Fruit fly (Drosophila melanogaster) whole organism, pupa: ENCODE measurements around the gene rtet.

Experiments used
- CG12605 ChIP-seq: fragments of 200-800 bp; sonication (Bioruptor generic); IDR thresholded peaks from 2 replicates; pipeline ENCODE4 v1.3.6; 2022; ENCODE audit warnings: missing biosample characterization, missing genetic modification characterization
- CG17806 ChIP-seq: fragments of 200-800 bp; sonication (Bioruptor generic); optimal IDR thresholded peaks from 2 replicates; lab custom pipeline; 2018; ENCODE audit warnings: missing biosample characterization, mild to moderate bottlenecking, missing genetic modification characterization, moderate library complexity
- D1 ChIP-seq: fragments of 200-800 bp; sonication (Bioruptor generic); optimal IDR thresholded peaks from 2 replicates; lab custom pipeline; 2018; ENCODE audit warnings: missing biosample characterization, mild to moderate bottlenecking, missing genetic modification characterization, moderate library complexity
- EcR ChIP-seq: fragments of 200-800 bp; sonication (Bioruptor generic); optimal IDR thresholded peaks from 3 replicates; lab custom pipeline; 2019; ENCODE audit warnings: missing biosample characterization, missing genetic modification characterization, mild to moderate bottlenecking, moderate library complexity, missing genetic modification reagents
- Pif1B ChIP-seq: fragments of 200-800 bp; sonication (Bioruptor generic); optimal IDR thresholded peaks from 3 replicates; lab custom pipeline; 2016; ENCODE audit warnings: missing biosample characterization, missing genetic modification characterization
- Snoo ChIP-seq: fragments of 200-800 bp; sonication (Bioruptor generic); optimal IDR thresholded peaks from 3 replicates; lab custom pipeline; 2017; ENCODE audit warnings: missing biosample characterization, mild to moderate bottlenecking, missing genetic modification characterization, inconsistent platforms
- rn ChIP-seq: fragments of 200-800 bp; sonication (Bioruptor generic); IDR thresholded peaks from 2 replicates; pipeline ENCODE4 v1.3.6; 2022; ENCODE audit warnings: missing biosample characterization, missing genetic modification characterization

DNA sequence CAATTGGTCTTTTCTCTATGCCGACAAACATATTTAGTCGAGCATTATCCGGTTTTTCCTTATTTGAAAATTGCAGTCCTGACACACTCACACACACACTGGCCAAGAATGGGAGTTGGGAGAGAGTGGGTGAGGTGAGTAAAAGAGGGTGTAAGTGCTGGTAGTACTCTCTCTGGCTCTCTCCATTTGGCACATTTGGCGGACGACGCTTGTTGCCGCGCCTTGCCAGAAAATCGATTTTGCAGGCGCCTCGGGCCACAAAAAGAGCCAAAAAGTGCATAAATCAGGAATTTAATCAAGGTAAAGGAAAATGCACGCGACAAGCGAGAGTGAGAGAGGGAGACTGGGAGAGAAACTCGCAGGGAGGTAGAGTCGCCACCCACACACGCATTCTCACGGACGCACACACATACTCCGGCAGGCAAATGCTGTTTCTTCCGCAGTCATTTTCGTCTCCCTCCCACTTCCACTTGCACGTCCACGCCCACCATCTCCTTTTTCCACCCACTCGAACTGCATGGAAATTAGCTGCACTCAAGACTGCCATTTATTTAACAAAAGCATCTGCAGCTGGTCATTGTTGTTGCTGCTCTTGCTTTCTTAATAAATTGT lies 11.6 kb upstream of the rtet start:
- TF ChIP-seq Snoo (tag; lab: Kevin White, UChicago), result no peak
- TF ChIP-seq Pif1B (GFP tag; lab: Kevin White, UChicago), result no peak
- TF ChIP-seq D1, result no peak
- no peak for TF ChIP-seq CG17806 (tag; lab: Kevin White, UChicago)
- TF ChIP-seq CG12605 (GFP tag; lab: Robert Waterston, UW), result no peak
- TF ChIP-seq EcR (GFP tag; lab: Kevin White, UChicago), result no peak
- TF ChIP-seq rn (GFP tag; lab: Robert Waterston, UW), result no peak
